Comparison of ENCODE assay signal across 1 worm cellular context in genomic region chrV:20580511-20581040, ce11.
A peak's percentile ranks its signal among the peaks of the same experiment; 100 is the strongest.
TF ChIP-seq lines count a peak whose summit lies in the region.

TSS of gene F26F2.7 (plus strand) at chrV:20580990.

TF ChIP-seq in whole organism, L4 larva, 104 proteins besides CTCF, POLR2A, EP300 and RAD21 (continued from another document):
- TF ChIP-seq aha-1 (tag; lab: Kevin White, UChicago) = no peak
- TF ChIP-seq Y48G9A.11 (GFP tag; IDR thresholded peaks at IDR 0.05; lab: Robert Waterston, UW) = no peak
- TF ChIP-seq ceh-62 (tag; optimal IDR thresholded peaks at IDR 0.05; lab: Kevin White, UChicago) = no peak
- no peak for TF ChIP-seq R02D3.7 (tag; optimal IDR thresholded peaks at IDR 0.05; lab: Kevin White, UChicago)
- TF ChIP-seq fkh-10 (GFP tag; optimal IDR thresholded peaks at IDR 0.05; lab: Kevin White, UChicago) = peak; percentile 17
- no peak for TF ChIP-seq ZK337.2 (GFP tag; IDR thresholded peaks at IDR 0.05; lab: Robert Waterston, UW)
- TF ChIP-seq pha-4 (GFP tag; IDR thresholded peaks at IDR 0.05; lab: Robert Waterston, UW) = peak; percentile 77
- TF ChIP-seq pha-4 (tag; optimal IDR thresholded peaks at IDR 0.05; lab: Kevin White, UChicago) = no peak
- no peak for TF ChIP-seq skn-1 (tag; optimal IDR thresholded peaks at IDR 0.05; lab: Kevin White, UChicago)
- TF ChIP-seq zfp-3 (GFP tag; conservative IDR thresholded peaks at IDR 0.05; lab: Robert Waterston, UW) = no peak
- no peak for TF ChIP-seq vab-7 (GFP tag; IDR thresholded peaks at IDR 0.05; lab: Robert Waterston, UW)
- TF ChIP-seq ces-1 (GFP tag; optimal IDR thresholded peaks at IDR 0.05; lab: Kevin White, UChicago) = no peak
- TF ChIP-seq nhr-28 (tag; optimal IDR thresholded peaks at IDR 0.05; lab: Kevin White, UChicago) = peak; percentile 67
- no peak for TF ChIP-seq ztf-7 (tag; optimal IDR thresholded peaks at IDR 0.05; lab: Kevin White, UChicago)
- TF ChIP-seq lin-13 (GFP tag; optimal IDR thresholded peaks at IDR 0.05; lab: Kevin White, UChicago) = peak; percentile 68
- no peak for TF ChIP-seq lin-15B (tag; optimal IDR thresholded peaks at IDR 0.05; lab: Kevin White, UChicago)
- TF ChIP-seq F37D6.2 (tag; optimal IDR thresholded peaks at IDR 0.05; lab: Kevin White, UChicago) = peak; percentile 63
- no peak for TF ChIP-seq daf-12 (tag; optimal IDR thresholded peaks at IDR 0.05; lab: Kevin White, UChicago)
- TF ChIP-seq lim-7 (GFP tag; IDR thresholded peaks at IDR 0.05; lab: Robert Waterston, UW) = no peak
- TF ChIP-seq madf-9 (GFP tag; conservative IDR thresholded peaks at IDR 0.05; lab: Robert Waterston, UW) = peak; percentile 39; the same call in 1 of the 2 replicates
